Fruit fly (Drosophila melanogaster) whole organism, prepupa: Measurements from ENCODE around the gene CG11629.
A peak's percentile ranks its signal among the peaks of the same experiment; 100 is the strongest.

Experiments used
- Blimp-1 ChIP-seq: fragments of 200-800 bp; sonication (Bioruptor generic); optimal IDR thresholded peaks from 3 replicates; lab custom pipeline; 2017; ENCODE audit warnings: missing biosample characterization, missing genetic modification characterization, mild to moderate bottlenecking, moderate library complexity, missing genetic modification reagents
- CG10631 ChIP-seq: fragments of 200-800 bp; sonication (Bioruptor generic); optimal IDR thresholded peaks from 2 replicates; lab custom pipeline; 2016; ENCODE audit warnings: missing biosample characterization, missing genetic modification characterization
- CG10669 ChIP-seq: fragments of 200-800 bp; sonication (Bioruptor generic); optimal IDR thresholded peaks from 3 replicates; lab custom pipeline; 2018; ENCODE audit warnings: missing biosample characterization, mild to moderate bottlenecking, missing genetic modification characterization, moderate library complexity
- CG11902 ChIP-seq: fragments of 200-800 bp; sonication (Bioruptor generic); optimal IDR thresholded peaks from 3 replicates; lab custom pipeline; 2016; ENCODE audit warnings: missing biosample characterization, missing genetic modification characterization
- CG1621 ChIP-seq: fragments of 200-800 bp; sonication (Bioruptor generic); optimal IDR thresholded peaks from 3 replicates; lab custom pipeline; 2018; ENCODE audit warnings: missing biosample characterization, mild to moderate bottlenecking, missing genetic modification characterization
- CG16779 ChIP-seq: fragments of 200-800 bp; sonication (Bioruptor generic); optimal IDR thresholded peaks from 3 replicates; lab custom pipeline; 2017; ENCODE audit warnings: missing biosample characterization, mild to moderate bottlenecking, missing genetic modification characterization
- CG3032 ChIP-seq: fragments of 200-800 bp; optimal IDR thresholded peaks from 2 replicates; lab custom pipeline; 2019; ENCODE audit warnings: missing biosample characterization, mild to moderate bottlenecking, missing genetic modification characterization, moderate library complexity
- CG31627 ChIP-seq: fragments of 200-800 bp; sonication (Bioruptor generic); optimal IDR thresholded peaks from 3 replicates; lab custom pipeline; 2016; ENCODE audit warnings: missing biosample characterization, missing genetic modification characterization
- CG32006 ChIP-seq: fragments of 200-800 bp; sonication (Bioruptor generic); optimal IDR thresholded peaks from 3 replicates; lab custom pipeline; 2017; ENCODE audit warnings: missing biosample characterization, mild to moderate bottlenecking, missing genetic modification characterization
- CG34406 ChIP-seq: fragments of 200-800 bp; sonication (Bioruptor generic); optimal IDR thresholded peaks from 3 replicates; lab custom pipeline; 2016; ENCODE audit warnings: missing biosample characterization, missing genetic modification characterization
- CG4318 ChIP-seq: fragments of 200-800 bp; sonication (Bioruptor generic); optimal IDR thresholded peaks from 3 replicates; lab custom pipeline; 2017; ENCODE audit warnings: missing biosample characterization, mild to moderate bottlenecking, missing genetic modification characterization
- CG6163 ChIP-seq: fragments of 200-800 bp; sonication (Bioruptor generic); IDR thresholded peaks from 3 replicates; pipeline ENCODE4 v1.3.6; 2022; ENCODE audit warnings: missing biosample characterization, missing genetic modification characterization
- CG6276 ChIP-seq: fragments of 200-800 bp; sonication (Bioruptor generic); optimal IDR thresholded peaks from 2 replicates; lab custom pipeline; 2017; ENCODE audit warnings: missing biosample characterization, mild to moderate bottlenecking, missing genetic modification characterization
- CG6792 ChIP-seq: fragments of 200-800 bp; sonication (Bioruptor generic); optimal IDR thresholded peaks from 3 replicates; lab custom pipeline; 2016; ENCODE audit warnings: missing biosample characterization, missing genetic modification characterization
- CG6808 ChIP-seq: fragments of 200-800 bp; sonication (Bioruptor generic); optimal IDR thresholded peaks from 3 replicates; lab custom pipeline; 2017; ENCODE audit warnings: missing biosample characterization, missing genetic modification characterization, mild to moderate bottlenecking, moderate library complexity, missing genetic modification reagents
- CG6854 ChIP-seq: fragments of 200-800 bp; sonication (Bioruptor generic); optimal IDR thresholded peaks from 2 replicates; lab custom pipeline; 2017; ENCODE audit warnings: missing biosample characterization, mild to moderate bottlenecking, missing genetic modification characterization
- CG7368 ChIP-seq: fragments of 200-800 bp; sonication (Bioruptor generic); optimal IDR thresholded peaks from 3 replicates; lab custom pipeline; 2016; ENCODE audit warnings: missing biosample characterization, missing genetic modification characterization
- CG8119 ChIP-seq: fragments of 200-800 bp; sonication (Bioruptor generic); IDR thresholded peaks from 3 replicates; pipeline ENCODE4 v1.3.6; 2022; ENCODE audit warnings: missing biosample characterization, missing genetic modification characterization
- CG8319 ChIP-seq: fragments of 200-800 bp; sonication (Bioruptor generic); optimal IDR thresholded peaks from 3 replicates; lab custom pipeline; 2016; ENCODE audit warnings: missing biosample characterization, missing genetic modification characterization
- CG8632 ChIP-seq: fragments of 200-800 bp; sonication (Bioruptor generic); optimal IDR thresholded peaks from 3 replicates; lab custom pipeline; 2016; ENCODE audit warnings: missing biosample characterization, missing genetic modification characterization
- Eip75B ChIP-seq: fragments of 200-800 bp; sonication (Bioruptor generic); optimal IDR thresholded peaks from 3 replicates; lab custom pipeline; 2016; ENCODE audit warnings: missing biosample characterization, missing genetic modification characterization
- Eip78C ChIP-seq: fragments of 200-800 bp; sonication (Bioruptor generic); peaks from one replicate; lab custom pipeline; 2016; ENCODE audit warnings: missing biosample characterization, missing genetic modification characterization
- Ets96B ChIP-seq: fragments of 200-800 bp; optimal IDR thresholded peaks from 2 replicates; lab custom pipeline; 2019; ENCODE audit warnings: missing biosample characterization, mild to moderate bottlenecking, missing genetic modification characterization, moderate library complexity
- Hr39 ChIP-seq: fragments of 200-800 bp; sonication (Bioruptor generic); optimal IDR thresholded peaks from 2 replicates; lab custom pipeline; 2016; ENCODE audit warnings: missing biosample characterization, missing genetic modification characterization
- Hr4 ChIP-seq: fragments of 200-800 bp; sonication (Bioruptor generic); optimal IDR thresholded peaks from 3 replicates; lab custom pipeline; 2016; ENCODE audit warnings: missing biosample characterization, missing genetic modification characterization
- Lpt ChIP-seq: fragments of 200-800 bp; sonication (Bioruptor generic); optimal IDR thresholded peaks from 3 replicates; lab custom pipeline; 2016; ENCODE audit warnings: missing biosample characterization, missing genetic modification characterization
- Met ChIP-seq: fragments of 200-800 bp; sonication (Bioruptor generic); optimal IDR thresholded peaks from 3 replicates; lab custom pipeline; 2016; ENCODE audit warnings: missing biosample characterization, missing genetic modification characterization
- OdsH ChIP-seq: fragments of 200-800 bp; sonication (Bioruptor generic); optimal IDR thresholded peaks from 3 replicates; lab custom pipeline; 2016; ENCODE audit warnings: missing biosample characterization, missing genetic modification characterization
- Smox ChIP-seq: fragments of 200-800 bp; sonication (Bioruptor generic); optimal IDR thresholded peaks from 3 replicates; lab custom pipeline; 2016; ENCODE audit warnings: missing biosample characterization, missing genetic modification characterization
- Sox102F ChIP-seq: fragments of 200-800 bp; sonication (Bioruptor generic); optimal IDR thresholded peaks from 2 replicates; lab custom pipeline; 2016; ENCODE audit warnings: missing biosample characterization, mild to moderate bottlenecking, missing genetic modification characterization
- Sox14 ChIP-seq: fragments of 200-800 bp; sonication (Bioruptor generic); optimal IDR thresholded peaks from 3 replicates; lab custom pipeline; 2016; ENCODE audit warnings: missing biosample characterization, missing genetic modification characterization
- Sox15 ChIP-seq: fragments of 200-800 bp; sonication (Bioruptor generic); optimal IDR thresholded peaks from 3 replicates; lab custom pipeline; 2016; ENCODE audit warnings: missing biosample characterization, missing genetic modification characterization
- achi ChIP-seq: fragments of 200-800 bp; sonication (Bioruptor generic); optimal IDR thresholded peaks from 3 replicates; lab custom pipeline; 2016; ENCODE audit warnings: missing biosample characterization, missing genetic modification characterization
- acj6 ChIP-seq: fragments of 200-800 bp; sonication (Bioruptor generic); optimal IDR thresholded peaks from 3 replicates; lab custom pipeline; 2016; ENCODE audit warnings: missing biosample characterization, missing genetic modification characterization
- cyc ChIP-seq: fragments of 200-800 bp; sonication (Bioruptor generic); optimal IDR thresholded peaks from 3 replicates; lab custom pipeline; 2016; ENCODE audit warnings: missing biosample characterization, missing genetic modification characterization
- esn ChIP-seq: fragments of 200-800 bp; sonication (Bioruptor generic); optimal IDR thresholded peaks from 2 replicates; lab custom pipeline; 2016; ENCODE audit warnings: missing biosample characterization, mild to moderate bottlenecking, missing genetic modification characterization, moderate library complexity
- fd59A ChIP-seq: fragments of 200-800 bp; sonication (Bioruptor generic); optimal IDR thresholded peaks from 2 replicates; lab custom pipeline; 2017; ENCODE audit warnings: missing biosample characterization, mild to moderate bottlenecking, missing genetic modification characterization, missing genetic modification reagents
- fkh ChIP-seq: fragments of 200-800 bp; sonication (Bioruptor generic); optimal IDR thresholded peaks from 3 replicates; lab custom pipeline; 2017; ENCODE audit warnings: missing biosample characterization, mild to moderate bottlenecking, missing genetic modification characterization, moderate library complexity
- lz ChIP-seq: fragments of 200-800 bp; sonication (Bioruptor generic); optimal IDR thresholded peaks from 3 replicates; lab custom pipeline; 2016; ENCODE audit warnings: missing biosample characterization, missing genetic modification characterization
- net ChIP-seq: fragments of 200-800 bp; sonication (Bioruptor generic); optimal IDR thresholded peaks from 3 replicates; lab custom pipeline; 2016; ENCODE audit warnings: missing biosample characterization, missing genetic modification characterization
- pdm3 ChIP-seq: fragments of 200-800 bp; sonication (Bioruptor generic); optimal IDR thresholded peaks from 3 replicates; lab custom pipeline; 2016; ENCODE audit warnings: missing biosample characterization, missing genetic modification characterization
- salr ChIP-seq, 2 experiments: fragments of 200-800 bp; sonication (Bioruptor generic); optimal IDR thresholded peaks; 3 replicates each; lab custom pipeline; 2016 to 2018; ENCODE audit warnings: missing biosample characterization in 2 of 2, missing genetic modification characterization in 2 of 2, mild to moderate bottlenecking in 1 of 2
- spab ChIP-seq: fragments of 200-800 bp; sonication (Bioruptor generic); optimal IDR thresholded peaks from 2 replicates; lab custom pipeline; 2017; ENCODE audit warnings: missing biosample characterization, mild to moderate bottlenecking, missing genetic modification characterization, missing genetic modification reagents
- svp ChIP-seq: fragments of 200-800 bp; sonication (Bioruptor generic); peaks from one replicate; lab custom pipeline; 2016; ENCODE audit warnings: missing biosample characterization, missing genetic modification characterization
- topi ChIP-seq: fragments of 200-800 bp; sonication (Bioruptor generic); optimal IDR thresholded peaks from 3 replicates; lab custom pipeline; 2016; ENCODE audit warnings: missing biosample characterization, missing genetic modification characterization
- vri ChIP-seq: fragments of 200-800 bp; sonication (Bioruptor generic); optimal IDR thresholded peaks from 3 replicates; lab custom pipeline; 2016; ENCODE audit warnings: missing biosample characterization, mild to moderate bottlenecking, missing genetic modification characterization

CG11629 gene

dm6 chr2L:21885502-21885901 is 12.6 kb downstream of the CG11629 start:
- TF ChIP-seq CG8632: no peak
- no peak for TF ChIP-seq CG10631 (GFP tag; lab: Kevin White, UChicago)
- TF ChIP-seq OdsH (GFP tag; lab: Kevin White, UChicago): no peak
- no peak for TF ChIP-seq Sox15
- TF ChIP-seq, all 60 proteins: peak for 0

dm6 chr2L:21881504-21882124 is 16.5 kb downstream of the CG11629 start:
- TF ChIP-seq CG31627 (GFP tag; lab: Kevin White, UChicago) (peak; percentile 7), CG16779 (no peak), topi (GFP tag; lab: Kevin White, UChicago) (peak; percentile 42), Lpt (GFP tag; lab: Kevin White, UChicago) (no peak), Ets96B (tag; lab: Kevin White, UChicago) (peak; percentile 19), esn (GFP tag; lab: Kevin White, UChicago) (peak; percentile 37), CG32006 (no peak), Met (GFP tag; lab: Kevin White, UChicago) (peak; percentile 41), lz (peak; percentile 28), Smox (GFP tag; lab: Kevin White, UChicago) (peak; percentile 31), CG3032 (tag; lab: Kevin White, UChicago) (peak; percentile 1), CG34406 (GFP tag; lab: Kevin White, UChicago) (peak; percentile 7), acj6 (GFP tag; lab: Kevin White, UChicago) (peak; percentile 15), Eip75B (GFP tag; lab: Kevin White, UChicago) (peak; percentile 19), OdsH (GFP tag; lab: Kevin White, UChicago) (peak; percentile 14), Sox14 (GFP tag; lab: Kevin White, UChicago) (peak; percentile 20), Eip78C (GFP tag; lab: Kevin White, UChicago) (peak; percentile 79), CG6792 (GFP tag; lab: Kevin White, UChicago) (no peak), vri (GFP tag; lab: Kevin White, UChicago) (peak; percentile 25), CG10631 (GFP tag; lab: Kevin White, UChicago) (peak; percentile 13), achi (GFP tag; lab: Kevin White, UChicago) (no peak), CG10669 (peak; percentile 13), CG11902 (no peak), cyc (GFP tag; lab: Kevin White, UChicago) (peak; percentile 5), fkh (no peak), fd59A (GFP tag; lab: Kevin White, UChicago) (peak; percentile 6), svp (GFP tag; lab: Kevin White, UChicago) (peak; percentile 59), CG7368 (GFP tag; lab: Kevin White, UChicago) (no peak)

dm6 chr2L:21879411-21879810 is 18.7 kb downstream of the CG11629 start:
- TF ChIP-seq topi (GFP tag; lab: Kevin White, UChicago): peak; percentile 55
- TF ChIP-seq CG6854 (GFP tag; lab: Kevin White, UChicago): no peak
- TF ChIP-seq CG11902: no peak
- no peak for TF ChIP-seq CG8119 (GFP tag; lab: Robert Waterston, UW)
- no peak for TF ChIP-seq net (GFP tag; lab: Kevin White, UChicago)
- peak; percentile 59 for TF ChIP-seq esn (GFP tag; lab: Kevin White, UChicago)
- TF ChIP-seq Sox15: no peak
- TF ChIP-seq fd59A (GFP tag; lab: Kevin White, UChicago): peak; percentile 37
- peak; percentile 48 for TF ChIP-seq CG3032 (tag; lab: Kevin White, UChicago)
- TF ChIP-seq Lpt (GFP tag; lab: Kevin White, UChicago): no peak
- peak; percentile 40 for TF ChIP-seq spab (GFP tag; lab: Kevin White, UChicago)
- no peak for TF ChIP-seq fkh
- TF ChIP-seq CG8319 (GFP tag; lab: Kevin White, UChicago): peak; percentile 22
- no peak for TF ChIP-seq CG6276
- TF ChIP-seq Blimp-1: no peak
- TF ChIP-seq salr (GFP tag; optimal IDR thresholded peaks at IDR 0.05; lab: Kevin White, UChicago): peak in 1 of 2 experiments; percentile 16
- TF ChIP-seq Eip75B (GFP tag; lab: Kevin White, UChicago): peak; percentile 39
- peak; percentile 42 for TF ChIP-seq pdm3 (GFP tag; lab: Kevin White, UChicago)
- TF ChIP-seq CG4318: no peak
- peak; percentile 24 for TF ChIP-seq Hr39 (GFP tag; lab: Kevin White, UChicago)
- TF ChIP-seq Met (GFP tag; lab: Kevin White, UChicago): peak; percentile 65
- TF ChIP-seq CG6808 (GFP tag; lab: Kevin White, UChicago): peak; percentile 32
- TF ChIP-seq CG10669: peak; percentile 51
- no peak for TF ChIP-seq CG1621 (tag; lab: Kevin White, UChicago)
- no peak; the same call in 2 of the 3 replicates for TF ChIP-seq CG6163 (GFP tag; lab: Robert Waterston, UW)
- peak; percentile 37 for TF ChIP-seq CG6792 (GFP tag; lab: Kevin White, UChicago)
- no peak for TF ChIP-seq Hr4 (GFP tag; lab: Kevin White, UChicago)
- TF ChIP-seq Sox102F (GFP tag; lab: Kevin White, UChicago): peak; percentile 43
